Worm (Caenorhabditis elegans): ENCODE measurements around the gene R02F2.1.

The R02F2.1 gene

ce11 chrIII:5472693-5473092, 29.0 kb upstream of the R02F2.1 start (continued):
- TF ChIP-seq lir-3 (tag; optimal IDR thresholded peaks at IDR 0.05; ENCODE audit: poor library complexity) (no peak), fkh-10 (GFP tag; optimal IDR thresholded peaks at IDR 0.05) (no peak), ceh-63 (GFP tag; optimal IDR thresholded peaks at IDR 0.05) (no peak), unc-30 (tag; optimal IDR thresholded peaks at IDR 0.05) (no peak), ets-5 (GFP tag; IDR thresholded peaks at IDR 0.05) (no peak), ama-1 (optimal IDR thresholded peaks at IDR 0.05) (no peak), ztf-11 (tag; optimal IDR thresholded peaks at IDR 0.05) (no peak), pqm-1 (tag; optimal IDR thresholded peaks at IDR 0.05) (no peak), lin-15B (tag; optimal IDR thresholded peaks at IDR 0.05) (no peak), zag-1 (tag; optimal IDR thresholded peaks at IDR 0.05) (no peak), nhr-85 (tag) (peak; percentile 89), egl-13 (tag; optimal IDR thresholded peaks at IDR 0.05) (no peak), efl-1 (optimal IDR thresholded peaks at IDR 0.05) (no peak), efl-1 (GFP tag; optimal IDR thresholded peaks at IDR 0.05 in 1 of 2) (no peak), egl-27 (tag; optimal IDR thresholded peaks at IDR 0.05) (no peak), swsn-7 (tag; optimal IDR thresholded peaks at IDR 0.05) (no peak), elt-3 (tag; optimal IDR thresholded peaks at IDR 0.05) (peak in 5 of 6 experiments; percentile 60 to 87 (median 76)), isw-1 (GFP tag; IDR thresholded peaks at IDR 0.05) (no peak), aly-2 (tag; optimal IDR thresholded peaks at IDR 0.05) (no peak), grh-1 (GFP tag; IDR thresholded peaks at IDR 0.05) (peak; percentile 49; the same call in 1 of the 2 replicates), blmp-1 (tag; optimal IDR thresholded peaks at IDR 0.05) (peak; percentile 90), ceh-8 (GFP tag; optimal IDR thresholded peaks at IDR 0.05) (no peak), lin-14 (GFP tag; optimal IDR thresholded peaks at IDR 0.05) (peak; percentile 87), nhr-76 (tag; optimal IDR thresholded peaks at IDR 0.05) (no peak), fos-1 (tag; optimal IDR thresholded peaks at IDR 0.05) (no peak), nhr-28 (tag; optimal IDR thresholded peaks at IDR 0.05) (no peak), nhr-237 (tag; optimal IDR thresholded peaks at IDR 0.05) (no peak), mep-1 (tag; optimal IDR thresholded peaks at IDR 0.05) (peak; percentile 14), C34B4.2 (tag; optimal IDR thresholded peaks at IDR 0.05) (no peak), nhr-84 (tag; optimal IDR thresholded peaks at IDR 0.05) (no peak), dsc-1 (tag; optimal IDR thresholded peaks at IDR 0.05) (no peak), ztf-4 (tag; optimal IDR thresholded peaks at IDR 0.05) (no peak), snu-23 (GFP tag; optimal IDR thresholded peaks at IDR 0.05) (peak; percentile 51), sup-37 (GFP tag; optimal IDR thresholded peaks at IDR 0.05) (no peak), nhr-20 (tag; optimal IDR thresholded peaks at IDR 0.05) (peak; percentile 59), elt-2 (tag; optimal IDR thresholded peaks at IDR 0.05) (no peak), skn-1 (tag; optimal IDR thresholded peaks at IDR 0.05) (no peak), mdl-1 (tag; optimal IDR thresholded peaks at IDR 0.05) (no peak), nhr-11 (tag; optimal IDR thresholded peaks at IDR 0.05) (no peak), irx-1 (tag; optimal IDR thresholded peaks at IDR 0.05) (no peak), nhr-71 (tag; optimal IDR thresholded peaks at IDR 0.05) (peak; percentile 61), unc-130 (tag; optimal IDR thresholded peaks at IDR 0.05) (no peak)

ce11 chrIII:5474176-5474575, 27.5 kb upstream of the R02F2.1 start, which contains the start of gene lon-1:
TSS of gene lon-1 (plus strand) at chrIII:5474476.
- TF ChIP-seq mep-1 (tag; optimal IDR thresholded peaks at IDR 0.05) (no peak), blmp-1 (tag; optimal IDR thresholded peaks at IDR 0.05) (peak; percentile 34)

- TF ChIP-seq ztf-4 (tag; optimal IDR thresholded peaks at IDR 0.05) (no peak), ztf-11 (tag; optimal IDR thresholded peaks at IDR 0.05) (no peak), isw-1 (GFP tag; IDR thresholded peaks at IDR 0.05) (no peak), hpl-2 (GFP tag; optimal IDR thresholded peaks at IDR 0.05) (no peak), snpc-4 (tag; optimal IDR thresholded peaks at IDR 0.05) (no peak), fkh-10 (GFP tag; optimal IDR thresholded peaks at IDR 0.05) (no peak), elt-3 (tag; optimal IDR thresholded peaks at IDR 0.05) (no peak), fkh-4 (tag; optimal IDR thresholded peaks at IDR 0.05; ENCODE audit: borderline replicate concordance) (no peak), egl-13 (tag; optimal IDR thresholded peaks at IDR 0.05) (no peak), swsn-7 (tag; optimal IDR thresholded peaks at IDR 0.05) (no peak), hlh-17 (GFP tag; optimal IDR thresholded peaks at IDR 0.05; ENCODE audit: borderline replicate concordance) (no peak)
Measured at ce11 chrIII:5478011-5478410, 23.7 kb upstream of the R02F2.1 start, which contains the start of gene R02F2.10. TSS of gene R02F2.10 (plus strand) at chrIII:5478311.

Measured in whole organism, L1 larva.